Worm (Caenorhabditis elegans) whole organism, L3 larva: Measurements from ENCODE around the gene C09B9.4.
"Not testable (repeated sequence)": the region's sequence is repeated elsewhere in the genome, so short reads cannot be mapped to it uniquely, and the experiment has no call there.

Experiments
- ama-1 ChIP-seq: fragments of 150-350 bp; optimal IDR thresholded peaks from 2 replicates; lab custom pipeline; 2018
- daf-12 ChIP-seq: fragments of 150-350 bp; optimal IDR thresholded peaks from 2 replicates; lab custom pipeline; 2014; ENCODE audit warnings: missing biosample characterization, missing genetic modification reagents, missing genetic modification characterization
- fkh-10 ChIP-seq: sonication (generic microtip); optimal IDR thresholded peaks from 2 replicates; lab custom pipeline; 2017; ENCODE audit warnings: missing biosample characterization, missing genetic modification reagents, missing genetic modification characterization
- fkh-2 ChIP-seq: fragments of 150-350 bp; optimal IDR thresholded peaks from 2 replicates; lab custom pipeline; 2014; ENCODE audit warnings: missing biosample characterization, missing genetic modification reagents, missing genetic modification characterization
- fos-1 ChIP-seq: fragments of 150-350 bp; optimal IDR thresholded peaks from 2 replicates; lab custom pipeline; 2014; ENCODE audit warnings: missing biosample characterization, missing genetic modification characterization
- nhr-11 ChIP-seq: fragments of 150-350 bp; optimal IDR thresholded peaks from 2 replicates; lab custom pipeline; 2014; ENCODE audit warnings: missing biosample characterization, missing genetic modification characterization
- nhr-23 ChIP-seq: fragments of 150-350 bp; optimal IDR thresholded peaks from 2 replicates; lab custom pipeline; 2014; ENCODE audit warnings: missing biosample characterization, missing genetic modification reagents, missing genetic modification characterization
- nhr-237 ChIP-seq: fragments of 150-350 bp; optimal IDR thresholded peaks from 2 replicates; lab custom pipeline; 2014; ENCODE audit warnings: missing biosample characterization, missing genetic modification characterization
- nhr-76 ChIP-seq: fragments of 150-350 bp; sonication (generic microtip); optimal IDR thresholded peaks from 5 replicates; lab custom pipeline; 2014; ENCODE audit warnings: missing biosample characterization, missing genetic modification characterization
- pqm-1 ChIP-seq: fragments of 150-350 bp; optimal IDR thresholded peaks from 2 replicates; lab custom pipeline; 2017; ENCODE audit warnings: missing biosample characterization, missing genetic modification characterization, inconsistent platforms
- skn-1 ChIP-seq: fragments of 150-350 bp; optimal IDR thresholded peaks from 2 replicates; lab custom pipeline; 2014; ENCODE audit warnings: missing biosample characterization, missing genetic modification characterization

DNA sequence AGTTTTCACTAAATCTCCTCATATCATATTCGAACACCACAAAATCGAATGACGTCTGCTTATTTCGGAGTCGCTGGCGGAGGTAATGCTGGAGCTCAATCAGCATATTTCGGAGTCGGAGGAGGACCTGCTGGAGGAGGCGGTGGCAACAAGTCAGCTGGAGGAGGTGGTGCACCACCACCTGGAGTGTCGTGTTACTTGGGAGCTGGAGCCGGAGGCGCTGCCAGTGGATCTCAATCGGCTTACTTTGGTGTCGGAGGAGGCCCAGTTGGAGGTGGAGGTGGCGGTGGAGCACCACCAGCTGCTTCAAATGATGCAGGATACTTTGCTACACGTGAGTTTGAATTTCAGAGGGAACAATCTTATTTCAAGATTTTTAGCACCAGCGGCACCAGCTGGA lies 16.7 kb downstream of the C09B9.4 start, which contains the start of gene ssq-4:
- not testable (repeated sequence) for TF ChIP-seq nhr-76 (tag; lab: Kevin White, UChicago); nhr-23 (tag; lab: Kevin White, UChicago); fkh-2; nhr-11; ama-1 (lab: Kevin White, UChicago); fos-1 (tag; lab: Kevin White, UChicago); nhr-237 (tag; lab: Kevin White, UChicago); skn-1 (tag; lab: Kevin White, UChicago); daf-12; fkh-10 (GFP tag; lab: Kevin White, UChicago); pqm-1 (tag; lab: Kevin White, UChicago)
